Worm (Caenorhabditis elegans) whole organism, midembryonic: ENCODE results near the gene F19C7.3.
A peak's percentile ranks its signal among the peaks of the same experiment; 100 is the strongest.

ENCODE experiments used
- T22C8.4 ChIP-seq: fragments of 200-800 bp; sonication (Bioruptor generic); IDR thresholded peaks from 2 replicates; pipeline ENCODE4 v1.3.6; 2022; ENCODE audit warnings: missing genetic modification characterization, missing compliant biosample characterization
- cog-1 ChIP-seq: sonication (generic microtip); optimal IDR thresholded peaks from 2 replicates; lab custom pipeline; 2016; ENCODE audit warnings: missing genetic modification characterization, missing compliant biosample characterization
- flt-1 ChIP-seq: fragments of 200-800 bp; sonication (Bioruptor generic); IDR thresholded peaks from 2 replicates; pipeline ENCODE4 v1.3.6; 2022; ENCODE audit warnings: missing genetic modification characterization, missing compliant biosample characterization
- klf-2 ChIP-seq: fragments of 200-800 bp; sonication (Bioruptor generic); conservative IDR thresholded peaks from 2 replicates; pipeline ENCODE4 v1.3.6; 2022; ENCODE audit warnings: missing genetic modification reagents, missing genetic modification characterization, missing compliant biosample characterization
- med-1 ChIP-seq: sonication (generic microtip); optimal IDR thresholded peaks from 2 replicates; lab custom pipeline; 2017; ENCODE audit warnings: missing genetic modification characterization, mild to moderate bottlenecking, missing compliant biosample characterization, antibody characterized with exemption, missing genetic modification reagents; ENCODE audit not compliant: insufficient read depth
- ref-1 ChIP-seq: fragments of 200-800 bp; sonication (Bioruptor generic); conservative IDR thresholded peaks from 2 replicates; pipeline ENCODE4 v1.3.6; 2022; ENCODE audit warnings: missing genetic modification reagents, missing genetic modification characterization, missing compliant biosample characterization
- tab-1 ChIP-seq: fragments of 200-800 bp; sonication (Bioruptor generic); IDR thresholded peaks from 2 replicates; pipeline ENCODE4 v1.3.6; 2022; ENCODE audit warnings: missing genetic modification characterization, missing compliant biosample characterization
- ztf-23 ChIP-seq: fragments of 200-800 bp; sonication (Bioruptor generic); IDR thresholded peaks from 2 replicates; pipeline ENCODE4 v1.3.6; 2022; ENCODE audit warnings: missing genetic modification reagents, missing genetic modification characterization, missing compliant biosample characterization
- ztf-29 ChIP-seq: fragments of 200-800 bp; sonication (Bioruptor generic); IDR thresholded peaks from 2 replicates; pipeline ENCODE4 v1.3.6; 2022; ENCODE audit warnings: missing genetic modification reagents, missing genetic modification characterization, missing compliant biosample characterization

F19C7.3 gene

DNA sequence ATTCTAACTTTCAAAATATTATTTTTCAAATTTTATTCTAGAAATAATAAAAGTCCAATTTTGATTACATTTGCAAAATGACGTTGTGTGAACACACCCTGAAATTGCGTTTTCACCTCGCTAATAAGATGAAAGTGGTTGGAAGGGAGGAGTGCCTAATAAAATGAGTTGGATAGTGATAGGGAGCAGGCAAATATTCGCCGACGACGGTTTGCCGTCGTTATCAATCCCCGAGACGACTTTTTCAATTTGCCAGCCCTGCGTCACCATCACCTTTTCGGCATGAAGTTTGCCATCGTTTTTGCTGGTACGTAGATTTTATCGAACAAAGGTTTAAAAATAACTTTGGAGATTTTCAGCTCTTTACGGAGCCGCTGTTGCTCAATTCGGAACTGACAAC is 8.7 kb downstream of the F19C7.3 start, which contains the start of gene nspg-10:
Gene nspg-10 (plus strand): TSS at position 179 of the 400 bp plus-strand sequence.
- TF ChIP-seq med-1 (GFP tag; lab: Kevin White, UChicago): no peak

DNA sequence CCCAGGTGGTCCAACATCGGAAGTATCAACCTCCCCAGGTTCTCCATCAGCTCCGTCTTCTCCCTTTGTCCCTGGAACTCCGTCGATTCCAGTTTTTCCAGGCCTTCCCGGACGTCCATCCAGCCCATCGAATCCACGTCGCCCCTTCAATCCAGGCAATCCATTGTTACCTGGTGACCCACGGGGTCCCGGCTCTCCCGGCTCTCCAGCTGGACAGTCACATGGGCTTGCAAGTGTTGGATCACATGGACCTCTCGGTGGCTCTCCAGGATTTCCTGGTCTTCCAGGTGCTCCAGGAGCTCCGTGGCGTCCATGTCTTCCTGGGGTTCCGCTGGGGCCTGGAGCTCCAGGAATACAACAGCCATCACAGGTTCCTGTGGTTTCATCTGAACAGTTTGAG is 11.7 kb downstream of the F19C7.3 start:
- no peak for TF ChIP-seq ref-1 (GFP tag; lab: Robert Waterston, UW)
- TF ChIP-seq cog-1: no peak
- TF ChIP-seq ztf-23 (GFP tag; lab: Robert Waterston, UW): 0 out of 2 replicates have a peak, but pooled peaks have one; percentile 30

DNA sequence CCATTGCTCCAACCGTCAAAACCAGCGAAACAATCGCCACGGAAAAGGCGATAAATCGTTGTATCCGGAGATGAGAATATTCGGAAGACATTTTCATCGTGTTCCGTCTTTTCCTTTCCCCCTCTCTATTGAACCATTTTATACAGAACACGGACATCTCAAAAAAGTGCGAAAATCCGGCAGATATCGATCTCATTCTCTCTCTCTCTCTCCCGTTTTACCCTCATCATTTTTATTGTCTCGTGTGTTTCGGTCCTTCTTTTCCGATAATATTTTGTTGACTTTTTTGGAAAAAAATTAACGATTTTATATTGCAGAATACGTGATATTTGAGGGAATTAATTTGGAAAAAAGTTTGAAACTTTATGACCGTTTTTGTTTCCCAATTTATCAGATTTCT is 12.6 kb downstream of the F19C7.3 start, which contains the start of gene col-110:
Gene col-110 (minus strand): TSS at position 101 of the 400 bp plus-strand sequence.
- TF ChIP-seq flt-1 (GFP tag; lab: Robert Waterston, UW) (no peak), T22C8.4 (GFP tag; lab: Robert Waterston, UW) (no peak), ref-1 (GFP tag; lab: Robert Waterston, UW) (no peak), ztf-29 (GFP tag; lab: Robert Waterston, UW) (no peak), klf-2 (no peak), cog-1 (no peak), tab-1 (GFP tag; lab: Robert Waterston, UW) (no peak), ztf-23 (GFP tag; lab: Robert Waterston, UW) (no peak), med-1 (GFP tag; lab: Kevin White, UChicago) (no peak)

DNA sequence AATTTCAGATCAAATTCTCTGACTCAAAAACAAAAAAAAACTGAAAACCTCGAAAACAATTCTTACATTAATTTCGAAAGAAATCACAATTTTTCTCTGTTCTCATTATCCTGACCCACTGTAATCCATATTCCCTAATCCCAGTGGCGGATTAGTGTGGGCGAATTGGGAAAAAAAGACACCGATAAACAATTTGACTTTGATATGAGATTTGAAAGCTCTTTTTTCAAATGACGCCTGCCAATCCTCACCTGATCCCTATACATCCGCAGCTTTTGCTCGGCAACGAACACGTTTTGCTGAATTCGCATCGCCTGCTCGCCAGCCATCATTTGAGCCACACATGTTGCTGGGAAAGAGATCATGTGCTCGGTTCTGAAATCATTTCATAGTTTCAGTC is 14.8 kb downstream of the F19C7.3 start:
- TF ChIP-seq ztf-29 (GFP tag; lab: Robert Waterston, UW) (no peak), cog-1 (no peak), tab-1 (GFP tag; lab: Robert Waterston, UW) (no peak), med-1 (GFP tag; lab: Kevin White, UChicago) (no peak), ztf-23 (GFP tag; lab: Robert Waterston, UW) (no peak), klf-2 (no peak), flt-1 (GFP tag; lab: Robert Waterston, UW) (no peak), T22C8.4 (GFP tag; lab: Robert Waterston, UW) (no peak), ref-1 (GFP tag; lab: Robert Waterston, UW) (no peak)

DNA sequence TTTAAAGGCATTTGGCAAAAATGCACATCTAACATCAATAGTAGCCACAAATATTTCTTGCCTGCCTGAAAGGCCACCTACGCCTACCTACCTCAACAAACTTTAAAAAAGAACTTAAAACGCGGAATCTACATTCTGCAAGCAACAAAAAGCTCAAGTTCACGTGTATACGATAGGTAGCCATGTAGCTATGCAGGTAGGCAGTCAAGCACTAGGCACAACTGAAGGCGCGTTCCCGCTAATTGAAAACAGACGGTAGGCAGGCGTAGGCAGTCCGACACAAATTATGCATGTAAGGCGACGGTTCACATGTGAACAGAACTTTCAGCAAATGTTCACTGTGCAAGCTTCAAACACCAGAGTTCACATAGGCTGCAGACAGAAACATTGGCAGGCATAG is 15.7 kb downstream of the F19C7.3 start:
- TF ChIP-seq cog-1 (no peak), ref-1 (GFP tag; lab: Robert Waterston, UW) (no peak), T22C8.4 (GFP tag; lab: Robert Waterston, UW) (no peak), ztf-23 (GFP tag; lab: Robert Waterston, UW) (no peak), tab-1 (GFP tag; lab: Robert Waterston, UW) (no peak), ztf-29 (GFP tag; lab: Robert Waterston, UW) (no peak), flt-1 (GFP tag; lab: Robert Waterston, UW) (no peak), klf-2 (no peak), med-1 (GFP tag; lab: Kevin White, UChicago) (no peak)

DNA sequence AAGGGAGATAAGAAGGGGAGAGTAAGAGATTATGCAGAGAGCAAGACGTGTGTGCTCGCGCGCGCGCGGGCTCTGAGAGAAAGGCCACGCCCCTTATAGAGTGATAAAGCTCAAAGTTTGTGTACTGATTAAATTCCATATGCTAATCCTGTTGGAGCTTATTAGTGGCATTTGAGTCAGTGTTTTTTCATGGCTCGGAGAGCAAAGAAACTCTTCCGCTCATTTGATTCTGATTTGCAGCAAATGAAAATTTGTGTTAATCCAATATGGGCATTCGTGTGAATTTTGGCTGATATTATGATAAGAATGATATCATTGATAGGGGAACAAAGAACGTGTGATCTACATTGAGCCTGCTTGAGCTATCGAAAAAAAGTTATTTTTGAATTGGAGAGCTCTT is 16.6 kb downstream of the F19C7.3 start:
- TF ChIP-seq ztf-29 (GFP tag; lab: Robert Waterston, UW) (no peak), med-1 (GFP tag; lab: Kevin White, UChicago) (no peak), T22C8.4 (GFP tag; lab: Robert Waterston, UW) (no peak), cog-1 (no peak), ref-1 (GFP tag; lab: Robert Waterston, UW) (no peak), klf-2 (no peak), ztf-23 (GFP tag; lab: Robert Waterston, UW) (no peak), tab-1 (GFP tag; lab: Robert Waterston, UW) (no peak), flt-1 (GFP tag; lab: Robert Waterston, UW) (no peak)

DNA sequence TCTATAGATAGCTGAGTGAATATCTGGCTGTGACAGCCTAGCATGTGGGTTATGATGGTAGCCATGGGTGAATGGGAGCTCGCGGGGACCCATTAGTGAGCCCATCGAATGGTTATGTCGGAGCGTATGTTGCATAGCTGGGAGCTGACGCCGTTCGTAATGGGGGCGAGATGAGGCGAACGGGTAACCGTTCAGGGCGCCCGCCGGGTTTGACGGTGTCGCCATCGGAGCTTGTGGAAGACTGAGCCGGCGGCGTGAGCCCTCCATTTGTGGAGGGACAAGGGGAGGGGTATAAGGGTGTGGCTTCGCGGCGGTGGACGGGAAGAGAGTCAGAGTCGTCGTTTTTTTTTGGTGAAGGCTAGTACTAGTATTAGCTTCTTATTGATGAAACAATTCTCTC is 26.9 kb downstream of the F19C7.3 start:
- TF ChIP-seq flt-1 (GFP tag; lab: Robert Waterston, UW) (no peak), klf-2 (no peak), cog-1 (no peak), med-1 (GFP tag; lab: Kevin White, UChicago) (no peak), ztf-29 (GFP tag; lab: Robert Waterston, UW) (no peak), ztf-23 (GFP tag; lab: Robert Waterston, UW) (no peak)

DNA sequence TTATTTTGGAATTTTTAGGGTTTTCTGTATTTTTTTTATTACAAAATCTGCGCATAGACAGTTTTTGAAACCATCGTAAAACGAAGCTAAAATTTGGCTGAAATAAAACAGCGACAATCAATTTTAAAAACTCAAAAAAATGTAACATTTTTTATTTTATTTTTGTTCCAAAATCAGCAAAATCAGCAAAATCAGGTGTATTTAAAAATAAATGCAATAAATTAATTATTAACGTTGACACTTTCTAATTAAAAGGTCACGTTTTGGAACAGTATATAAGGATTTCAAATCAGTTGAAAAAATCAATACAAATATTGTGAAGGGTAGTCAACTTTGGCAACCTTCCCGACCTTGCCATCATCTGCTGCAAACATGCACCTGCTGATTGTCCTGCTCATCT is 36.5 kb downstream of the F19C7.3 start, which contains the start of gene R105.1:
Gene R105.1 (plus strand): TSS at position 301 of the 400 bp plus-strand sequence.
- TF ChIP-seq klf-2 (no peak), tab-1 (GFP tag; lab: Robert Waterston, UW) (no peak), ref-1 (GFP tag; lab: Robert Waterston, UW) (no peak), ztf-29 (GFP tag; lab: Robert Waterston, UW) (no peak), ztf-23 (GFP tag; lab: Robert Waterston, UW) (no peak), flt-1 (GFP tag; lab: Robert Waterston, UW) (no peak), cog-1 (no peak), med-1 (GFP tag; lab: Kevin White, UChicago) (no peak), T22C8.4 (GFP tag; lab: Robert Waterston, UW) (no peak)

DNA sequence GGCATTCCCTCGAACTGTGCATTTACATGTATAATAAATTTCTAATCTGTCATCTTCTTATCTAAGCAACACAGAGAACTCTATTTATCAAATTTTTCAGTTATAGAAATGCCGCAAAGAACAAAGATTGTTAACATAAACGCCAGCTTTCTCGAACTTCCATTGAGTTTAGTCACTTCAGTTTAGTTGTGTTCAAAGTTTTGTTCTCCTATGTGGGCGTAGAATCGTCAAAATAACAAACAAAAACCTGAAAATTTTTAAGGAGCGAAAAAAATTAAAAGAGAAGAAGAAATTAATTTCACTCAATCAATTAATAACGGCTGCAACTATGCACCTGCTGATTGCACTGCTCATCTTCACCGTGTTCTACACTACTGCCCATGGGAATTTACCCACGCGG is 39.1 kb downstream of the F19C7.3 start, which contains the start of gene R105.5:
Gene R105.5 (plus strand): TSS at position 301 of the 400 bp plus-strand sequence.
- no peak for TF ChIP-seq klf-2

DNA sequence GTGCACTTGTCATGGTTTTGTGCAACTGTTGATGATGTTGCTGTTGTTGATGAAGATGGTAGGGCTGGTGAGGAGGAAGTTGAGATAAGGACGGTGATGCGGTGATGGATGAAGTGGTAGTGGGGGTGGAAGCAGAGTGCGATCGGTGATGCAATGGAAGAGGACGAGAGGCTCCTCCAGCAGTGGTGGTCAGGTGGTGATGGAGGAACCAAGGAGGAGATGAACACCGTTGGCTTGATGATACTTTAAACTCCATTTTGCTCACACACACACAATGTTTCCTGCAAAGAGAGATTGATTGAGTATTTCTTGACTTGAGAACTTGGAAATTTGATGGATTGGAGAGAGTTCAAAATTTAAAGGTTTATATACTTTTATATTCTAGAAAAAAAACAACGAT is 40.9 kb downstream of the F19C7.3 start, which contains the start of gene F19C7.8:
Gene F19C7.8 (minus strand): TSS at position 256 of the 400 bp plus-strand sequence.
- TF ChIP-seq med-1 (GFP tag; lab: Kevin White, UChicago) (no peak), klf-2 (no peak), tab-1 (GFP tag; lab: Robert Waterston, UW) (no peak), cog-1 (no peak), T22C8.4 (GFP tag; lab: Robert Waterston, UW) (no peak), ztf-29 (GFP tag; lab: Robert Waterston, UW) (no peak), ztf-23 (GFP tag; lab: Robert Waterston, UW) (no peak), flt-1 (GFP tag; lab: Robert Waterston, UW) (no peak), ref-1 (GFP tag; lab: Robert Waterston, UW) (no peak)
